Worm (Caenorhabditis elegans): Measurements from ENCODE around the gene F46C5.4.

ce11 chrII:8853238-8853637 lies 17.4 kb downstream of the F46C5.4 start:
- no peak for TF ChIP-seq flt-1 (GFP tag; IDR thresholded peaks at IDR 0.05)
- TF ChIP-seq klf-2 (GFP tag; conservative IDR thresholded peaks at IDR 0.05): no peak
- TF ChIP-seq cog-1 (tag; optimal IDR thresholded peaks at IDR 0.05): no peak
- TF ChIP-seq med-1 (GFP tag; optimal IDR thresholded peaks at IDR 0.05; ENCODE audit: insufficient read depth): no peak
- TF ChIP-seq ztf-23 (GFP tag; IDR thresholded peaks at IDR 0.05): no peak
- TF ChIP-seq ref-1 (GFP tag; conservative IDR thresholded peaks at IDR 0.05): no peak
- TF ChIP-seq T22C8.4 (GFP tag; IDR thresholded peaks at IDR 0.05): no peak
- no peak for TF ChIP-seq ztf-29 (GFP tag; IDR thresholded peaks at IDR 0.05)
- TF ChIP-seq tab-1 (GFP tag; IDR thresholded peaks at IDR 0.05): no peak
